Worm (Caenorhabditis elegans): Measurements from ENCODE around the gene F48G7.13.

Gene F48G7.13

DNA sequence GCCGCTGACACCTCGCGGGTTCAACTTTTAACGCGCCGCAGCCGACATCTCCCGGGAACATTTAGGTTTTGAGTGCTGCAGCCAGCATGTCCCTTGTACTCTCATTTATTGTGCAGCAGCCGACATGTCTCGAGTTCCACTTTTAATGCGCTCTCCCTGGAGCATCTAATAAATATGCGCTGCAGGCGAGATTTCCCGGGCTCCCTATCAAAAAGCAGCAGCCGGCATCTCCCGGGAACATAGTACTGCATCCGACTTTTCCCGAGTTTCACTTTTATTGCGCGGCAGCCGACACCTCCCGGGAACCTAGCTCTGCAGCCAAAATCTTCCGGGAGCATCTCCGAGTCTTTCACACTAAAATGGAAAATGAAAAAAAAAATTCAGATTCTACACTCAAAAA lies 5.6 kb downstream of the F48G7.13 start:
- TF ChIP-seq aha-1 (tag; optimal IDR thresholded peaks at IDR 0.05) (no peak), efl-1 (optimal IDR thresholded peaks at IDR 0.05) (no peak), efl-1 (GFP tag; optimal IDR thresholded peaks at IDR 0.05 in 1 of 2) (no peak), lin-35 (GFP tag; optimal IDR thresholded peaks at IDR 0.05) (no peak)

ce11 chrV:622902-623301 lies 7.5 kb downstream of the F48G7.13 start, which contains the start of gene F48G7.5:
Gene F48G7.5, minus strand, starts transcription at chrV:622935.
- TF ChIP-seq elt-2 (tag; optimal IDR thresholded peaks at IDR 0.05) = peak; percentile 29
- no peak for TF ChIP-seq lin-14 (GFP tag; optimal IDR thresholded peaks at IDR 0.05)

DNA sequence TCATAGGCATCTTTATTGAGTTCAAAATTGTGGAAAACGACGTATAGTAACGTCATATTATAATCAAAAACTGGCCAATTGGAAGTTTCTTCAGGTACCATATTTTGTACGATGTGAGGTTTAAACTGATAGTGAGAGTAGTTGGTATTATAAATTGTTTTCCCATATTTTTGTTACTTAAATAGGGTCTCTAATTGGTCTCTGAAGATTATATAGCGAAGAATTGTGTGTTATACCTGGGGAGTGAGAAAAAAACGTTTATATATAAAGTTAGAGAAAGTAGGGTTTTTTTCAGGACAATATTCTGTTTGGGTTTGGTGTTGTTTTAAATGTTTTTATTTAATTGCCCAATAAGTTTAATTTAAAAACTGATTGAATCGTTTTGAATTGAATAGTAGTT lies 9.5 kb downstream of the F48G7.13 start, which contains the start of gene srt-17:
Gene srt-17, minus strand, starts transcription at position 101 of the 400 bp plus-strand sequence.
- TF ChIP-seq ama-1 (optimal IDR thresholded peaks at IDR 0.05) (no peak), lin-15B (tag; optimal IDR thresholded peaks at IDR 0.05) (no peak), fos-1 (tag; optimal IDR thresholded peaks at IDR 0.05) (no peak), F16B12.6 (tag; optimal IDR thresholded peaks at IDR 0.05) (no peak)

DNA sequence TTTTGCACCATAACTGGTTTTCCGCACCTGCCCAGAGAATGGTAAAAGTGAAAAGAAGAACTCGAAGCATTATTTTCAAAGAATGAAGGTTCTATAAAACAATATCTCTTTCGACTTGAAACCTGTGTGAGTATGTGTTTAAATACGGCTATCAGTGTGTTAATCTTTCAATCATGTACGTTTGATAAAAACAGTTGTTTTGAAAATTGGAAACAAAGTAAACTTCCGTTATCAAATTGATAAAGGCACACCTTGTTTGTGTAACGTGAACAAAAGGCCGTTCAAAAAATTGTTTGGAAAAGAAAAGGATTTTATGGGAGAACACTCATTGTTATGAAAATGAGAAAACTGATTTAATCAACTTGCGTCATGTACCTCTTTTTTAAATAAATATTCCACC lies 10.9 kb downstream of the F48G7.13 start, which contains the start of gene F48G7.7:
Gene F48G7.7, minus strand, starts transcription at position 101 of the 400 bp plus-strand sequence.
- TF ChIP-seq C16A3.4 (tag; optimal IDR thresholded peaks at IDR 0.05) (no peak), unc-98 (GFP tag; IDR thresholded peaks at IDR 0.05) (no peak), nhr-77 (tag; optimal IDR thresholded peaks at IDR 0.05) (no peak)

ce11 chrV:627585-627984 lies 12.2 kb downstream of the F48G7.13 start, which contains the start of gene F48G7.8:
Gene F48G7.8, minus strand, starts transcription at chrV:627685.
- TF ChIP-seq isw-1 (GFP tag; IDR thresholded peaks at IDR 0.05) (no peak), C16A3.4 (tag; optimal IDR thresholded peaks at IDR 0.05) (no peak), F16B12.6 (tag; optimal IDR thresholded peaks at IDR 0.05) (no peak), ztf-11 (tag; optimal IDR thresholded peaks at IDR 0.05) (no peak), egl-13 (tag; optimal IDR thresholded peaks at IDR 0.05) (no peak), unc-86 (tag; optimal IDR thresholded peaks at IDR 0.05) (no peak), hlh-17 (GFP tag; optimal IDR thresholded peaks at IDR 0.05; ENCODE audit: borderline replicate concordance) (no peak), ces-1 (GFP tag; optimal IDR thresholded peaks at IDR 0.05) (no peak), hpl-2 (GFP tag; optimal IDR thresholded peaks at IDR 0.05) (no peak), dsc-1 (tag; optimal IDR thresholded peaks at IDR 0.05) (no peak)

- TF ChIP-seq lir-3 (tag; optimal IDR thresholded peaks at IDR 0.05; ENCODE audit: poor library complexity) = no peak
- TF ChIP-seq elt-3 (tag; optimal IDR thresholded peaks at IDR 0.05) = no peak
- no peak for TF ChIP-seq ceh-8 (GFP tag; optimal IDR thresholded peaks at IDR 0.05)
- no peak for TF ChIP-seq isw-1 (GFP tag; IDR thresholded peaks at IDR 0.05)
- no peak for TF ChIP-seq fkh-4 (tag; optimal IDR thresholded peaks at IDR 0.05; ENCODE audit: borderline replicate concordance)
- TF ChIP-seq mef-2 (tag; optimal IDR thresholded peaks at IDR 0.05) = no peak
- TF ChIP-seq aly-2 (tag; optimal IDR thresholded peaks at IDR 0.05) = no peak
- no peak for TF ChIP-seq irx-1 (tag; optimal IDR thresholded peaks at IDR 0.05)
- TF ChIP-seq ceh-90 (tag; optimal IDR thresholded peaks at IDR 0.05) = no peak
Observed at ce11 chrV:628527-628926, 13.2 kb downstream of the F48G7.13 start, which contains the start of gene F48G7.9. Gene F48G7.9, minus strand, starts transcription at chrV:628627.

- no peak for TF ChIP-seq lin-39 (tag; optimal IDR thresholded peaks at IDR 0.05)
- no peak for TF ChIP-seq snpc-4 (tag; optimal IDR thresholded peaks at IDR 0.05)
- TF ChIP-seq swsn-7 (tag; optimal IDR thresholded peaks at IDR 0.05) = no peak
- TF ChIP-seq F16B12.6 (tag; optimal IDR thresholded peaks at IDR 0.05) = no peak
- no peak for TF ChIP-seq hlh-17 (GFP tag; optimal IDR thresholded peaks at IDR 0.05; ENCODE audit: borderline replicate concordance)
- no peak for TF ChIP-seq nhr-90 (tag; optimal IDR thresholded peaks at IDR 0.05; ENCODE audit: poor library complexity)
- TF ChIP-seq sptf-1 (tag; optimal IDR thresholded peaks at IDR 0.05) = no peak
- no peak for TF ChIP-seq zip-4 (GFP tag; optimal IDR thresholded peaks at IDR 0.05)
- no peak for TF ChIP-seq nhr-77 (tag; optimal IDR thresholded peaks at IDR 0.05)
- no peak for TF ChIP-seq sox-4 (tag; optimal IDR thresholded peaks at IDR 0.05)
- TF ChIP-seq lin-35 (GFP tag; optimal IDR thresholded peaks at IDR 0.05) = peak in 1 of 2 experiments; percentile 32
- no peak for TF ChIP-seq blmp-1 (tag; optimal IDR thresholded peaks at IDR 0.05)
- TF ChIP-seq nhr-19 (GFP tag; conservative IDR thresholded peaks at IDR 0.05) = no peak
- TF ChIP-seq egl-27 (tag; optimal IDR thresholded peaks at IDR 0.05) = no peak
- no peak for TF ChIP-seq mef-2 (tag; optimal IDR thresholded peaks at IDR 0.05)
- no peak for TF ChIP-seq sup-37 (GFP tag; optimal IDR thresholded peaks at IDR 0.05)
- peak; percentile 30 for TF ChIP-seq snu-23 (GFP tag; optimal IDR thresholded peaks at IDR 0.05)
- TF ChIP-seq C34B4.2 (tag; optimal IDR thresholded peaks at IDR 0.05) = no peak
Observed at ce11 chrV:631832-632231, 16.5 kb downstream of the F48G7.13 start.
